Worm (Caenorhabditis elegans): ENCODE results near the gene F25B5.6.

ce11 chrIII:5981407-5981806 is 32.9 kb upstream of the F25B5.6 start:
- TF ChIP-seq ztf-29 (GFP tag; IDR thresholded peaks at IDR 0.05): no peak
- no peak for TF ChIP-seq ztf-23 (GFP tag; IDR thresholded peaks at IDR 0.05)
- TF ChIP-seq tab-1 (GFP tag; IDR thresholded peaks at IDR 0.05): no peak
- TF ChIP-seq flt-1 (GFP tag; IDR thresholded peaks at IDR 0.05): no peak
- no peak for TF ChIP-seq med-1 (GFP tag; optimal IDR thresholded peaks at IDR 0.05; ENCODE audit: insufficient read depth)
- no peak for TF ChIP-seq ref-1 (GFP tag; conservative IDR thresholded peaks at IDR 0.05)
- TF ChIP-seq cog-1 (tag; optimal IDR thresholded peaks at IDR 0.05): no peak

Data from whole organism, midembryonic.